Worm (Caenorhabditis elegans): ENCODE data around the gene str-238.

Gene str-238

DNA sequence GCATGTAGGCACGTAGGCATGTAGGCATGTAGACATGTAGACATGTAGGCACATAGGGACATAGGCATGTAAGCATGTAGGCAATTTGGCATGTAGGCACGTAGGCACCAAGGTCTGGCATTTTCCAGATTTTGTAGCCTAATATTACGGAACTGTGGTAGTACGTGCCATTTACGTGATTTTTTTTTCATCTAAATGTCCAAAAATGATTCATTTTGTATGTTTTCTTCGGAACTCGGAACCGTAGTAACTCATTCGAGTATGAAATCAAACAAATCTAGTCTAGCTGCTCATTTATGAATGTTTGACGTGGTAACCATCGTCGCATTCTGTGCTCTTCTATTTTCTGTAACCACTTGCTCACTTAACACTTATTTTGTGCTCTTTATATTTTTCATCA lies 13.5 kb downstream of the str-238 start, which contains the start of gene srbc-59:
Gene srbc-59, plus strand, starts transcription at position 301 of the 400 bp plus-strand sequence.
- TF ChIP-seq tab-1 (GFP tag; IDR thresholded peaks at IDR 0.05), result no peak
- TF ChIP-seq ztf-29 (GFP tag; IDR thresholded peaks at IDR 0.05), result no peak
- no peak for TF ChIP-seq flt-1 (GFP tag; IDR thresholded peaks at IDR 0.05)
- TF ChIP-seq T22C8.4 (GFP tag; IDR thresholded peaks at IDR 0.05), result no peak
- TF ChIP-seq ztf-23 (GFP tag; IDR thresholded peaks at IDR 0.05), result no peak
- TF ChIP-seq ref-1 (GFP tag; conservative IDR thresholded peaks at IDR 0.05), result no peak
- TF ChIP-seq med-1 (GFP tag; optimal IDR thresholded peaks at IDR 0.05; ENCODE audit: insufficient read depth), result no peak
- TF ChIP-seq cog-1 (tag; optimal IDR thresholded peaks at IDR 0.05), result no peak
- TF ChIP-seq klf-2 (GFP tag; conservative IDR thresholded peaks at IDR 0.05), result no peak

DNA sequence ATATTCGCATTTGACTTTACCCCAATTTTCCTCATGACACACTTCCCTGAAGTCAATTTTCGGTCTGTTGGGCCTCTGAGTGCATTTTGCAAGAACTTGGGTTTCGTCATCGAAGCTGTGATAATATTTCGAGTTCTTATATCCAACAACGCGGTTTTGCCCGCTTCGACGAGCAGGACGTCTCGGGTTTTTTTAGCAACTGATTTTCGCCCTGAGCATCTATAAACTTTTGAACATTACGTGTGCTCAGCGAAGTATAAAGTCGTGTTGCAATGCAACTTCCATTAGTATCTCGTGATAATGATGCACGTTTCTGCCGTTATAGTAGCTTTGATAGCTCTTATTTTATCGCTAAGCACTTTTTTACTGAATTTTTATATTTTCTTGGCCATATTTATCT lies 15.2 kb downstream of the str-238 start, which contains the start of gene srbc-60:
Gene srbc-60, plus strand, starts transcription at position 301 of the 400 bp plus-strand sequence.
- no peak for TF ChIP-seq flt-1 (GFP tag; IDR thresholded peaks at IDR 0.05)
- no peak for TF ChIP-seq cog-1 (tag; optimal IDR thresholded peaks at IDR 0.05)
- TF ChIP-seq ztf-29 (GFP tag; IDR thresholded peaks at IDR 0.05), result no peak
- TF ChIP-seq T22C8.4 (GFP tag; IDR thresholded peaks at IDR 0.05), result no peak
- TF ChIP-seq ztf-23 (GFP tag; IDR thresholded peaks at IDR 0.05), result no peak
- no peak for TF ChIP-seq ref-1 (GFP tag; conservative IDR thresholded peaks at IDR 0.05)
- no peak for TF ChIP-seq med-1 (GFP tag; optimal IDR thresholded peaks at IDR 0.05; ENCODE audit: insufficient read depth)
- TF ChIP-seq tab-1 (GFP tag; IDR thresholded peaks at IDR 0.05), result no peak
- no peak for TF ChIP-seq klf-2 (GFP tag; conservative IDR thresholded peaks at IDR 0.05)

ce11 chrV:782432-782831 lies 17.6 kb downstream of the str-238 start, which contains the start of gene srab-16:
Gene srab-16 (plus strand): TSS chrV:782732.
- TF ChIP-seq T22C8.4 (GFP tag; IDR thresholded peaks at IDR 0.05) (no peak), med-1 (GFP tag; optimal IDR thresholded peaks at IDR 0.05; ENCODE audit: insufficient read depth) (no peak), ztf-29 (GFP tag; IDR thresholded peaks at IDR 0.05) (no peak), ref-1 (GFP tag; conservative IDR thresholded peaks at IDR 0.05) (no peak), ztf-23 (GFP tag; IDR thresholded peaks at IDR 0.05) (no peak), klf-2 (GFP tag; conservative IDR thresholded peaks at IDR 0.05) (no peak), tab-1 (GFP tag; IDR thresholded peaks at IDR 0.05) (no peak), flt-1 (GFP tag; IDR thresholded peaks at IDR 0.05) (no peak)

- TF ChIP-seq cog-1 (tag; optimal IDR thresholded peaks at IDR 0.05), result no peak
- no peak for TF ChIP-seq tab-1 (GFP tag; IDR thresholded peaks at IDR 0.05)
- TF ChIP-seq ztf-29 (GFP tag; IDR thresholded peaks at IDR 0.05), result no peak
- no peak for TF ChIP-seq ztf-23 (GFP tag; IDR thresholded peaks at IDR 0.05)
- no peak for TF ChIP-seq ref-1 (GFP tag; conservative IDR thresholded peaks at IDR 0.05)
Observed at ce11 chrV:794092-794491, 29.3 kb downstream of the str-238 start.

DNA sequence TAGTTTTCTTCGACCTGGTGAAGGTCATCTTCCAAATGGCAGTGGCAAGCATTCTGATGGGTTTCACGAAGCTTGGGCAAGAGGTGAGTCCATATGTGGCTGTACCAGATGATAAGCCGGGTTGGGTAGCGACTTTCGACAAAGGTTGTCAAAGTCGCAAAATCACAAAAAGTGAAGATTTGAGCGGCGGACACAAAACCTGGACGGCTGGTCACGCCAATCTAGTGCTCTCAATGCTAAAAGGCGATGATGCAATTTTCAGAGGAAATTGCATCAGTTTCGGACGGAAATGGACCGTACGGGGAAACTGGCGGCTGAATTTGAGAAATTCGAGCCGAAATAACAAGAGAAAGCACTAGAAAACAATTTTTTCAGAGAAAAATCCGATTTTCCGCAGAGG lies 32.4 kb downstream of the str-238 start:
- no peak for TF ChIP-seq ref-1 (GFP tag; conservative IDR thresholded peaks at IDR 0.05)
- TF ChIP-seq ztf-23 (GFP tag; IDR thresholded peaks at IDR 0.05), result no peak
- no peak for TF ChIP-seq cog-1 (tag; optimal IDR thresholded peaks at IDR 0.05)
- TF ChIP-seq med-1 (GFP tag; optimal IDR thresholded peaks at IDR 0.05; ENCODE audit: insufficient read depth), result no peak
- no peak for TF ChIP-seq klf-2 (GFP tag; conservative IDR thresholded peaks at IDR 0.05)
- TF ChIP-seq flt-1 (GFP tag; IDR thresholded peaks at IDR 0.05), result no peak

DNA sequence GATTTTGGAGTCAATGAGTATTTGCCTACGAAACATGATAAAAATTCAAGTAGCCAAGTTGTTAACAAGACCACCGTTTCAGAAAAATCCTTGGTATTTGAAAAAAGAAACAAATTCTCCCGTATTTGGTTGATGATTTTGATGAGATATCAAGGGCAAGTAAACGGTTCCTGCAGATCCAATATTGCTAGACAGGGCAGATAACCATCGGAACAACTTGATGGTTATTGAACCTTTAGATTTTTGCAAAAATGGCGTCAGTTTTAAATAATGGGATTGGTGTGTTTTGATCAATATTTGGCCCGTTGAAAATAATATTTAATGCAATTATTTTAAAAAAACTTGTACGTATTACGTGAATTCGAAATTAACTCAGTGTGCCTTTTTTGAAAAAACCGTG lies 35.4 kb downstream of the str-238 start:
- TF ChIP-seq T22C8.4 (GFP tag; IDR thresholded peaks at IDR 0.05), result no peak

DNA sequence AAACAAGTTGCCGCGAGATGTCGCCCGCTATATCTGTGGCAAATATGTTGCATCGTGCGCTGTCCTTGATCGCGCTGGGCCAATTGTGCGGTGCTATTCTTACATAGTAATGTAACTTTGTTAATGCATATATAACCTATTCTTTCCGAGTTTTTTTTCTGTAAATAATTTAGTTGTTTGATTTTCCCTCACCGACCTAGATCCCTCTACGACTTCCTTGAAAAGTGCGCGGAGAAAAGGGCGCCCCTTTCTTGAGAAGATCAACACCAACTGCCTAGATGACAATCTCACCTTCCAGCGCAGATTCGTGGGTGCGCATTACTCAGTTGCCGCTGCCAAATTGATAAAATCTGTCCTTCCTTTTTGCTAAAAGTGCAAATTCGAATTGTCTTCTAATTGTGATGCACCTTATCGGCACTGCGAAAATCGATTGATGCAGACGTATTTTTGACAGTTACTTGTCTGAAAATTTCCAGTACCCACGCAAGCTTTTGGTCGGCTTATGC lies 36.8 kb downstream of the str-238 start:
- TF ChIP-seq ztf-23 (GFP tag; IDR thresholded peaks at IDR 0.05) (no peak), klf-2 (GFP tag; conservative IDR thresholded peaks at IDR 0.05) (no peak), ztf-29 (GFP tag; IDR thresholded peaks at IDR 0.05) (no peak), tab-1 (GFP tag; IDR thresholded peaks at IDR 0.05) (no peak), ref-1 (GFP tag; conservative IDR thresholded peaks at IDR 0.05) (no peak), flt-1 (GFP tag; IDR thresholded peaks at IDR 0.05) (no peak), cog-1 (tag; optimal IDR thresholded peaks at IDR 0.05) (no peak), T22C8.4 (GFP tag; IDR thresholded peaks at IDR 0.05) (no peak), med-1 (GFP tag; optimal IDR thresholded peaks at IDR 0.05; ENCODE audit: insufficient read depth) (no peak)

DNA sequence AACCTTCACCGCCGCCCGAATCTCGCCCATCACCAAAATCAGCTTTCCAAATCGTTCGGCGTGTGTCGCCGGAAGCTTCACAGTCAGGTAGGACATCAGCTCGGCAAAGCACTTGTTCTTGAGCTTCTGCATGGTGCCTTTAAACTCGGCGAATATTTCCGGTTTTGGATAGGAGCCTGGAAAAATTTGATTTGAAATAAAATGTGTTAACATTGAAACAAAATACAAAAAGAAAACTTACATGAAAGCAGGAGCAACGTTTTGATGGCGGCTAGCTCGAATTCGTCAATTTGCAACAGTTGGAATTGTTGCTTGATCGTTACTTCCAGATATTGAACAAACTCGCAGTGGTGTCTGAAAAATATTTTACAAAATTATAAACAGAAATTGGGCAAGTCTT lies 37.9 kb downstream of the str-238 start:
- no peak for TF ChIP-seq flt-1 (GFP tag; IDR thresholded peaks at IDR 0.05)
- TF ChIP-seq klf-2 (GFP tag; conservative IDR thresholded peaks at IDR 0.05), result no peak
- TF ChIP-seq ztf-23 (GFP tag; IDR thresholded peaks at IDR 0.05), result no peak

ce11 chrV:803472-803871 lies 38.6 kb downstream of the str-238 start:
- TF ChIP-seq T22C8.4 (GFP tag; IDR thresholded peaks at IDR 0.05), result no peak
- no peak for TF ChIP-seq klf-2 (GFP tag; conservative IDR thresholded peaks at IDR 0.05)
- no peak for TF ChIP-seq cog-1 (tag; optimal IDR thresholded peaks at IDR 0.05)
- no peak for TF ChIP-seq ztf-23 (GFP tag; IDR thresholded peaks at IDR 0.05)
- TF ChIP-seq ztf-29 (GFP tag; IDR thresholded peaks at IDR 0.05), result no peak
- no peak for TF ChIP-seq tab-1 (GFP tag; IDR thresholded peaks at IDR 0.05)
- no peak for TF ChIP-seq med-1 (GFP tag; optimal IDR thresholded peaks at IDR 0.05; ENCODE audit: insufficient read depth)
- no peak for TF ChIP-seq ref-1 (GFP tag; conservative IDR thresholded peaks at IDR 0.05)
- no peak for TF ChIP-seq flt-1 (GFP tag; IDR thresholded peaks at IDR 0.05)

ce11 chrV:804485-804884 lies 39.7 kb downstream of the str-238 start, which contains the start of gene nhr-270:
Gene nhr-270 (minus strand): TSS chrV:804741.
- TF ChIP-seq cog-1 (tag; optimal IDR thresholded peaks at IDR 0.05), result no peak
- no peak for TF ChIP-seq T22C8.4 (GFP tag; IDR thresholded peaks at IDR 0.05)
- no peak for TF ChIP-seq klf-2 (GFP tag; conservative IDR thresholded peaks at IDR 0.05)
- no peak for TF ChIP-seq ztf-29 (GFP tag; IDR thresholded peaks at IDR 0.05)
- TF ChIP-seq ref-1 (GFP tag; conservative IDR thresholded peaks at IDR 0.05), result no peak
- no peak for TF ChIP-seq tab-1 (GFP tag; IDR thresholded peaks at IDR 0.05)
- no peak for TF ChIP-seq flt-1 (GFP tag; IDR thresholded peaks at IDR 0.05)
- no peak for TF ChIP-seq ztf-23 (GFP tag; IDR thresholded peaks at IDR 0.05)
- no peak for TF ChIP-seq med-1 (GFP tag; optimal IDR thresholded peaks at IDR 0.05; ENCODE audit: insufficient read depth)
